Worm (Caenorhabditis elegans) whole organism, L3 larva: ENCODE data around the gene Y82E9BR.3.

Experiments used
- R02D3.7 ChIP-seq: fragments of 150-350 bp; optimal IDR thresholded peaks from 2 replicates; lab custom pipeline; 2014; ENCODE audit warnings: missing biosample characterization, missing genetic modification characterization
- ZK546.5 ChIP-seq: sonication (generic microtip); optimal IDR thresholded peaks from 2 replicates; lab custom pipeline; 2017; ENCODE audit warnings: missing biosample characterization, missing genetic modification characterization
- aly-2 ChIP-seq: fragments of 150-350 bp; optimal IDR thresholded peaks from 2 replicates; lab custom pipeline; 2014; ENCODE audit warnings: missing biosample characterization, missing genetic modification characterization
- ama-1 ChIP-seq: fragments of 150-350 bp; optimal IDR thresholded peaks from 2 replicates; lab custom pipeline; 2018
- ceh-16 ChIP-seq: sonication (generic microtip); optimal IDR thresholded peaks from 2 replicates; lab custom pipeline; 2017; ENCODE audit warnings: missing biosample characterization, missing genetic modification characterization
- ceh-28 ChIP-seq: fragments of 150-350 bp; optimal IDR thresholded peaks from 2 replicates; lab custom pipeline; 2014; ENCODE audit warnings: missing biosample characterization, missing genetic modification reagents, missing genetic modification characterization
- ceh-82 ChIP-seq: fragments of 150-350 bp; optimal IDR thresholded peaks from 2 replicates; lab custom pipeline; 2014; ENCODE audit warnings: missing biosample characterization, missing genetic modification characterization
- ceh-9 ChIP-seq: sonication (generic microtip); optimal IDR thresholded peaks from 2 replicates; lab custom pipeline; 2018; ENCODE audit warnings: missing biosample characterization, missing genetic modification characterization
- daf-12 ChIP-seq: fragments of 150-350 bp; optimal IDR thresholded peaks from 2 replicates; lab custom pipeline; 2014; ENCODE audit warnings: missing biosample characterization, missing genetic modification reagents, missing genetic modification characterization
- egl-27 ChIP-seq: sonication (generic microtip); optimal IDR thresholded peaks from 4 replicates; lab custom pipeline; 2017; ENCODE audit warnings: missing biosample characterization, missing genetic modification reagents, missing genetic modification characterization
- egl-5 ChIP-seq: fragments of 150-350 bp; optimal IDR thresholded peaks from 2 replicates; lab custom pipeline; 2017; ENCODE audit warnings: missing biosample characterization, missing genetic modification reagents, missing genetic modification characterization, inconsistent platforms
- elt-1 ChIP-seq: fragments of 150-350 bp; optimal IDR thresholded peaks from 2 replicates; lab custom pipeline; 2014; ENCODE audit warnings: missing biosample characterization, missing genetic modification characterization
- elt-2 ChIP-seq: sonication (generic microtip); optimal IDR thresholded peaks from 2 replicates; lab custom pipeline; 2016; ENCODE audit warnings: missing genetic modification reagents, mild to moderate bottlenecking, missing genetic modification characterization, missing compliant biosample characterization
- elt-3 ChIP-seq, 3 experiments: fragments of 150-350 bp in 1 of 3; sonication (generic microtip) in 2 of 3; optimal IDR thresholded peaks; 2 replicates in 2 of 3; 4 replicates in 1 of 3; lab custom pipeline; 2014 to 2017; ENCODE audit warnings: missing biosample characterization in 3 of 3, missing genetic modification characterization in 3 of 3
- eor-1 ChIP-seq, 2 experiments: fragments of 150-350 bp; optimal IDR thresholded peaks; 2 replicates each; lab custom pipeline; 2014 to 2018; ENCODE audit warnings: missing biosample characterization in 2 of 2, missing genetic modification characterization in 2 of 2
- fkh-10 ChIP-seq: sonication (generic microtip); optimal IDR thresholded peaks from 2 replicates; lab custom pipeline; 2017; ENCODE audit warnings: missing biosample characterization, missing genetic modification reagents, missing genetic modification characterization
- fos-1 ChIP-seq: fragments of 150-350 bp; optimal IDR thresholded peaks from 2 replicates; lab custom pipeline; 2014; ENCODE audit warnings: missing biosample characterization, missing genetic modification characterization
- hmg-11 ChIP-seq: sonication (generic microtip); optimal IDR thresholded peaks from 2 replicates; lab custom pipeline; 2016; ENCODE audit warnings: missing genetic modification characterization, missing compliant biosample characterization
- jun-1 ChIP-seq: fragments of 150-350 bp; optimal IDR thresholded peaks from 2 replicates; lab custom pipeline; 2014; ENCODE audit warnings: missing biosample characterization, missing genetic modification reagents, missing genetic modification characterization
- lin-15B ChIP-seq: fragments of 150-350 bp; optimal IDR thresholded peaks from 2 replicates; lab custom pipeline; 2014; ENCODE audit warnings: missing biosample characterization, missing genetic modification characterization
- lin-39 ChIP-seq: fragments of 150-350 bp; optimal IDR thresholded peaks from 2 replicates; lab custom pipeline; 2018; ENCODE audit warnings: missing biosample characterization, missing genetic modification reagents, missing genetic modification characterization
- lsy-12 ChIP-seq: sonication (generic microtip); optimal IDR thresholded peaks from 2 replicates; lab custom pipeline; 2016; ENCODE audit warnings: mild to moderate bottlenecking, missing genetic modification characterization, missing compliant biosample characterization
- mdl-1 ChIP-seq: fragments of 150-350 bp; optimal IDR thresholded peaks from 2 replicates; lab custom pipeline; 2014; ENCODE audit warnings: missing biosample characterization, missing genetic modification characterization
- mml-1 ChIP-seq: fragments of 150-350 bp; sonication (generic microtip); optimal IDR thresholded peaks from 3 replicates; lab custom pipeline; 2014; ENCODE audit warnings: missing biosample characterization, missing genetic modification characterization
- nfya-1 ChIP-seq: sonication (generic microtip); optimal IDR thresholded peaks from 2 replicates; lab custom pipeline; 2017; ENCODE audit warnings: missing genetic modification characterization, mild to moderate bottlenecking, missing compliant biosample characterization, antibody characterized with exemption, moderate library complexity; ENCODE audit not compliant: insufficient read depth
- nhr-11 ChIP-seq: fragments of 150-350 bp; optimal IDR thresholded peaks from 2 replicates; lab custom pipeline; 2014; ENCODE audit warnings: missing biosample characterization, missing genetic modification characterization
- nhr-12 ChIP-seq: fragments of 150-350 bp; optimal IDR thresholded peaks from 2 replicates; lab custom pipeline; 2014; ENCODE audit warnings: missing biosample characterization, missing genetic modification characterization
- nhr-23 ChIP-seq: fragments of 150-350 bp; optimal IDR thresholded peaks from 2 replicates; lab custom pipeline; 2014; ENCODE audit warnings: missing biosample characterization, missing genetic modification reagents, missing genetic modification characterization
- nhr-25 ChIP-seq: sonication (generic microtip); optimal IDR thresholded peaks from 2 replicates; lab custom pipeline; 2017; ENCODE audit warnings: missing biosample characterization, missing genetic modification characterization
- nhr-28 ChIP-seq: fragments of 150-350 bp; optimal IDR thresholded peaks from 2 replicates; lab custom pipeline; 2014; ENCODE audit warnings: missing biosample characterization, missing genetic modification characterization
- nhr-43 ChIP-seq: sonication (generic microtip); optimal IDR thresholded peaks from 2 replicates; lab custom pipeline; 2016; ENCODE audit warnings: mild to moderate bottlenecking, missing genetic modification characterization, missing compliant biosample characterization; ENCODE audit not compliant: poor library complexity, severe bottlenecking
- nhr-67 ChIP-seq: fragments of 150-350 bp; optimal IDR thresholded peaks from 2 replicates; lab custom pipeline; 2014; ENCODE audit warnings: missing biosample characterization, missing genetic modification characterization
- nhr-76 ChIP-seq: fragments of 150-350 bp; sonication (generic microtip); optimal IDR thresholded peaks from 5 replicates; lab custom pipeline; 2014; ENCODE audit warnings: missing biosample characterization, missing genetic modification characterization
- nhr-77 ChIP-seq: fragments of 150-350 bp; optimal IDR thresholded peaks from 2 replicates; lab custom pipeline; 2014; ENCODE audit warnings: missing biosample characterization, missing genetic modification characterization
- pha-4 ChIP-seq: fragments of 150-350 bp; optimal IDR thresholded peaks from 2 replicates; lab custom pipeline; 2014; ENCODE audit warnings: missing biosample characterization, missing genetic modification reagents, missing genetic modification characterization
- sea-2 ChIP-seq: fragments of 150-350 bp; sonication (generic microtip); optimal IDR thresholded peaks from 4 replicates; lab custom pipeline; 2014; ENCODE audit warnings: missing biosample characterization, missing genetic modification reagents, missing genetic modification characterization
- skn-1 ChIP-seq: fragments of 150-350 bp; optimal IDR thresholded peaks from 2 replicates; lab custom pipeline; 2014; ENCODE audit warnings: missing biosample characterization, missing genetic modification characterization
- snpc-4 ChIP-seq: fragments of 150-350 bp; optimal IDR thresholded peaks from 2 replicates; lab custom pipeline; 2014; ENCODE audit warnings: missing biosample characterization, missing genetic modification characterization
- tbx-2 ChIP-seq: sonication (generic microtip); optimal IDR thresholded peaks from 2 replicates; lab custom pipeline; 2016; ENCODE audit warnings: mild to moderate bottlenecking, missing genetic modification characterization, missing compliant biosample characterization
- unc-39 ChIP-seq: sonication (generic microtip); optimal IDR thresholded peaks from 4 replicates; lab custom pipeline; 2017; ENCODE audit warnings: missing biosample characterization, missing genetic modification characterization
- zag-1 ChIP-seq: fragments of 150-350 bp; optimal IDR thresholded peaks from 2 replicates; lab custom pipeline; 2014; ENCODE audit warnings: missing biosample characterization, missing genetic modification characterization
- ztf-4 ChIP-seq: fragments of 150-350 bp; optimal IDR thresholded peaks from 2 replicates; lab custom pipeline; 2014; ENCODE audit warnings: missing biosample characterization, missing genetic modification characterization

Y82E9BR.3 gene

DNA sequence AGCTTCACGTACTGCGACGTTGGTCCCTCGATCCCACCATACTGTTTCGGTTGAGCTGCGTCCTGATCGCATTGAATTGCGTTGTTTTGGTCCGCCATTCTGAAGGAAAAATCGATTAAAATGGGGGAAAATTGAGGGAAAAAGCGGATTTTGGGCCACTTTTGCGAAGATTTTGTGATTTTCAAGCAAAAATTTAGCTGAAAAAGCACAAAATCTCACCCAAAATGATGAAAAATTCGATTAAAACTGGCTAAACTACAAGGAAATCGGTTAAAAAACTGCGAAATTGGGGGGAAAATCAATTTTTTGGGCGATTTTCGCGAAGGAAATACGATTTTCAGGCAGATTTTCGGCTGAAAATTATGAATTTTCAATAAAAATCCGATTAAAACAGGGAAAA, 1.9 kb upstream of the Y82E9BR.3 start, which contains the start of gene elc-1:
TSS of gene elc-1 (minus strand) at position 101 of the 400 bp plus-strand sequence.
- TF ChIP-seq lsy-12 (tag; lab: Kevin White, UChicago) = no peak
- no peak for TF ChIP-seq ztf-4 (tag; lab: Kevin White, UChicago)
- no peak for TF ChIP-seq hmg-11 (tag; lab: Kevin White, UChicago)
- no peak for TF ChIP-seq zag-1
- no peak for TF ChIP-seq lin-15B (tag; lab: Kevin White, UChicago)
- TF ChIP-seq aly-2 (tag; lab: Kevin White, UChicago) = no peak
- TF ChIP-seq jun-1 (tag; lab: Kevin White, UChicago) = no peak
- TF ChIP-seq fos-1 (tag; lab: Kevin White, UChicago) = no peak
- TF ChIP-seq daf-12 = no peak
- TF ChIP-seq snpc-4 (tag; lab: Kevin White, UChicago) = no peak
- no peak for TF ChIP-seq unc-39 (tag; lab: Kevin White, UChicago)
- TF ChIP-seq sea-2 (GFP tag; lab: Kevin White, UChicago) = no peak
- no peak for TF ChIP-seq nhr-76 (tag; lab: Kevin White, UChicago)
- TF ChIP-seq mml-1 (tag; lab: Kevin White, UChicago) = no peak
- TF ChIP-seq fkh-10 (GFP tag; lab: Kevin White, UChicago) = no peak
- TF ChIP-seq ceh-16 = no peak

DNA sequence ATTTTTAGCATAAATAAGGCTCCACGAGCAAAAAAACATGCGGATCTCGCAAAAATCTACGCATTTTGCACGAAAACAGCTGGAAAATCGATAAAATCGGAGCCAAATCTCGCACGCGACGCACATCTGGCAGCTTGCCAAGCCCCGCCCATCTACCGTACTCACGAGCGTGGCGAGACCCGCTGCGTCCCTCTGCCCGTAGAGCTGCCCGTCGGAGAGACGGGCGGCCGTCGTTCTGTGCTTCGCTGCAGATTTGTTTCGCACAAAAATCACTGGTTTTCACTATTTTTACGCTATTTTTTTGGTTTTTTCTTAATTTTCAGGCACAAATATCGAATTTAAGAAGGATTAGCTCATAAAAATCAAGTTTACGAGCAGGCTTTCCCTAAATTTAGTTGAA, 287 bp upstream of the Y82E9BR.3 start:
- no peak for TF ChIP-seq unc-39 (tag; lab: Kevin White, UChicago)
- TF ChIP-seq nhr-28 (tag; lab: Kevin White, UChicago) = no peak
- TF ChIP-seq ceh-28 (tag; lab: Kevin White, UChicago) = peak; percentile 82
- TF ChIP-seq nhr-43 (tag; lab: Kevin White, UChicago) = peak; percentile 60
- TF ChIP-seq nhr-67 (tag; lab: Kevin White, UChicago) = no peak
- peak; percentile 42 for TF ChIP-seq ceh-16
- TF ChIP-seq elt-1 (tag; lab: Kevin White, UChicago) = peak; percentile 46
- TF ChIP-seq eor-1 (tag; optimal IDR thresholded peaks at IDR 0.05; lab: Kevin White, UChicago) = no peak
- peak; percentile 94 for TF ChIP-seq pha-4 (tag; lab: Kevin White, UChicago)
- TF ChIP-seq hmg-11 (tag; lab: Kevin White, UChicago) = peak; percentile 87
- TF ChIP-seq nhr-23 (tag; lab: Kevin White, UChicago) = peak; percentile 91
- peak; percentile 71 for TF ChIP-seq egl-5 (tag; lab: Kevin White, UChicago)
- TF ChIP-seq lin-39 (tag; lab: Kevin White, UChicago) = peak; percentile 98
- no peak for TF ChIP-seq ceh-9 (tag; lab: Kevin White, UChicago)
- no peak for TF ChIP-seq ztf-4 (tag; lab: Kevin White, UChicago)
- TF ChIP-seq elt-2 (tag; lab: Kevin White, UChicago) = peak; percentile 81
- TF ChIP-seq fos-1 (tag; lab: Kevin White, UChicago) = peak; percentile 66
- peak; percentile 55 for TF ChIP-seq tbx-2
- peak in 1 of 3 experiments; percentile 58 for TF ChIP-seq elt-3 (tag; optimal IDR thresholded peaks at IDR 0.05; lab: Kevin White, UChicago)
- peak; percentile 86 for TF ChIP-seq ZK546.5 (tag; lab: Kevin White, UChicago)
- TF ChIP-seq egl-27 (tag; lab: Kevin White, UChicago) = peak; percentile 31
- no peak for TF ChIP-seq nhr-77
- no peak for TF ChIP-seq mml-1 (tag; lab: Kevin White, UChicago)
- peak; percentile 94 for TF ChIP-seq lin-15B (tag; lab: Kevin White, UChicago)
- TF ChIP-seq nhr-76 (tag; lab: Kevin White, UChicago) = no peak
- TF ChIP-seq nhr-12 (tag; lab: Kevin White, UChicago) = no peak
- TF ChIP-seq mdl-1 (tag; lab: Kevin White, UChicago) = peak; percentile 8
- TF ChIP-seq jun-1 (tag; lab: Kevin White, UChicago) = peak; percentile 73
- peak; percentile 59 for TF ChIP-seq R02D3.7 (tag; lab: Kevin White, UChicago)
- no peak for TF ChIP-seq daf-12
- TF ChIP-seq skn-1 (tag; lab: Kevin White, UChicago) = peak; percentile 30
- peak; percentile 86 for TF ChIP-seq snpc-4 (tag; lab: Kevin White, UChicago)
- peak; percentile 90 for TF ChIP-seq lsy-12 (tag; lab: Kevin White, UChicago)
- peak; percentile 88 for TF ChIP-seq ama-1 (lab: Kevin White, UChicago)
- peak; percentile 99 for TF ChIP-seq nfya-1 (tag; lab: Kevin White, UChicago)
- TF ChIP-seq fkh-10 (GFP tag; lab: Kevin White, UChicago) = no peak
- peak; percentile 3 for TF ChIP-seq ceh-82 (tag; lab: Kevin White, UChicago)
- peak; percentile 47 for TF ChIP-seq nhr-11 (tag; lab: Kevin White, UChicago)
- TF ChIP-seq nhr-25 = peak; percentile 94
